Worm (Caenorhabditis elegans): ENCODE measurements around the gene fbxa-24.

fbxa-24 gene

DNA sequence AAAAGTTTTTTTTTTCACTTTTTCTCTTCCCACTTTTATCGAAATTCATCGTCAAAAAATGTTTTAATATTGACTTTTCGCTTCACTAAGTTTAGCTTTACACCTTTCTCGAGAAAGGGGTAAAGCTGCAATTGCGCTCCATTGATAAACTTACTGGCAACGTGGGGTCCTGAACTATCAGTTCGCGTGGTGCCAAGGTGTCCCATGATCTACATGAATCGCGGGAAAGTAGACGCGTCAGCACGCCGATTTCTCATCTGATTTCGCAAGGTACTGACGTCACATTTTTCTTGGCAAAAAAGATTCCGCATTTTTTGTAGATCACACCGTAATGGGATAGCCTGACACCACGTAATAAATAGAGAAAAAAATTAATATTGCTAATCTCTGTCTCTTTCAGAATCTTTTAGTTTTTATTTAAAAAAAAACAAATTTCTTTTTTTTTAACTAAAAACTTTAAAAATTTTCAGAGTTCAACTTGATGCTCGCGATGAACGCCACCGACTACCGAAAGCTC is 4.5 kb upstream of the fbxa-24 start, which contains the start of gene lido-15:
lido-15 (plus strand) TSS at position 467 of the 517 bp plus-strand sequence.
- TF ChIP-seq flt-1 (GFP tag; IDR thresholded peaks at IDR 0.05) (no peak), ets-7 (tag; optimal IDR thresholded peaks at IDR 0.05) (no peak), ama-1 (optimal IDR thresholded peaks at IDR 0.05) (no peak), hmbx-1 (tag; optimal IDR thresholded peaks at IDR 0.05) (no peak), scrt-1 (GFP tag; IDR thresholded peaks at IDR 0.05) (no peak), ceh-36 (tag; optimal IDR thresholded peaks at IDR 0.05) (no peak), aly-1 (tag; optimal IDR thresholded peaks at IDR 0.05) (no peak), tbx-37 (GFP tag; conservative IDR thresholded peaks at IDR 0.05) (no peak), pes-1 (GFP tag; IDR thresholded peaks at IDR 0.05) (no peak), tra-4 (tag; optimal IDR thresholded peaks at IDR 0.05) (no peak), sea-1 (GFP tag; conservative IDR thresholded peaks at IDR 0.05) (no peak), hmg-4 (GFP tag; optimal IDR thresholded peaks at IDR 0.05) (no peak), ceh-13 (GFP tag; optimal IDR thresholded peaks at IDR 0.05) (no peak), hnd-1 (tag; optimal IDR thresholded peaks at IDR 0.05) (no peak), B0310.2 (tag; optimal IDR thresholded peaks at IDR 0.05) (no peak), F13C5.2 (tag; optimal IDR thresholded peaks at IDR 0.05) (no peak), tbx-11 (GFP tag; IDR thresholded peaks at IDR 0.05) (no peak)

DNA sequence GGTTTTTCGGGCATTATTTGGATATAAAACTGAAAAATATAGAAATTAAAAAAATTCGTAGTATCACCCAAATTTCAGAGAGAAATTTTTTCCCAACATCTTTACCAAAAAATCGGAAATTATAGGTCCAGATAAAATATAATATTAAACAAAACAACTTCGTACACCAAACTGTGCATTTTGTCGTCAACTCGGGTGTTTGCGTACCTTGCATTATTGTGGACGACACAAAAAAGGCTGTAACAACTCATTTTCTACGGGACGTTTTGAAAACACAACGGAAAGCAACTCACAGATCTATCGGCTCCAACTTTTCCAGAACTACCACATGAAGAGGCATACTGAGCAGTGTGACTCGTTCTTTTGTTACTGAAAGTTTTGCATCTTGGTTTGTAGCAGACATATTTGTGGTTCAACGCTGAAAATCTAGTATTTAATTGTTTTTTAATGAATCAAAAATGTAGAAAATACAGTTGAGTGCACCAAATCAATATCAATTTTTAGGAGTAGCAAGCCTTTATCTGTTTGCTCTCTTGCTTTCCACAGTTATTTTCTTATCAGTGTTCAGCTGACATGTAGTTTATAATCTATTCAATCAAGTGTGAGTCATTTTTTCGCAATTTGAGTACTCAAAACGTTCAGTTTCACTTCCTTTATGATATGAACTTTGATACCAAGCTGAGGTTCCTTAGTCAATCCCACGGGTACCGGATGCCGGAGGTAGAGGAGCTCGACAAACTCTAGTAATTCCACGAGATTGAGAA is 699 bp upstream of the fbxa-24 start:
- TF ChIP-seq ets-7 (tag; optimal IDR thresholded peaks at IDR 0.05), result no peak
- TF ChIP-seq aly-1 (tag; optimal IDR thresholded peaks at IDR 0.05), result no peak
- no peak for TF ChIP-seq B0310.2 (tag; optimal IDR thresholded peaks at IDR 0.05)
- TF ChIP-seq hnd-1 (tag; optimal IDR thresholded peaks at IDR 0.05), result no peak
- TF ChIP-seq scrt-1 (GFP tag; IDR thresholded peaks at IDR 0.05), result no peak
- TF ChIP-seq sea-1 (GFP tag; conservative IDR thresholded peaks at IDR 0.05), result no peak

DNA sequence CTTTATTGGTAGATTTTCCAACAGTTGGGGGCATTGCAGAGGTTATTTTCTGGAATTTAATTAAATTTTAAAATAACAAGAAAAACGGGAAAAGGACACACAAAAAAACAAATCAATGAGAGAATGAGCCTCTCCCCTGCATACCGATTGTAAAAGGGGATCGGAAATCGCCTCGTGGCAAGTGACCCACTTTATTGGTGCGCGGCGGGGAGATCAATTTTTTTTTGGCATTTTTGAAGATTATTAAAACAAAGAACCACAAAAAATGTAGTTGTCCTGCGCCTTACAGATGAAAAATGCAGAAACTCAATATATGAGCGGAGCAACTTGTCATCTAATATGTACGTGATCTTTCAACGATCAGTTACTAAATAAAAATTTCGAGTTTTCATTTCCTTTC is 4.9 kb downstream of the fbxa-24 start, which contains the start of gene F54D10.7:
F54D10.7 (minus strand) TSS at position 49 of the 400 bp plus-strand sequence.
- TF ChIP-seq ama-1 (optimal IDR thresholded peaks at IDR 0.05) (no peak), sea-1 (GFP tag; conservative IDR thresholded peaks at IDR 0.05) (no peak), tbx-37 (GFP tag; conservative IDR thresholded peaks at IDR 0.05) (no peak), hnd-1 (tag; optimal IDR thresholded peaks at IDR 0.05) (no peak), ceh-36 (tag; optimal IDR thresholded peaks at IDR 0.05) (no peak), scrt-1 (GFP tag; IDR thresholded peaks at IDR 0.05) (no peak), tbx-11 (GFP tag; IDR thresholded peaks at IDR 0.05) (no peak), ets-7 (tag; optimal IDR thresholded peaks at IDR 0.05) (no peak), ceh-13 (GFP tag; optimal IDR thresholded peaks at IDR 0.05) (no peak), B0310.2 (tag; optimal IDR thresholded peaks at IDR 0.05) (no peak), pes-1 (GFP tag; IDR thresholded peaks at IDR 0.05) (no peak), tra-4 (tag; optimal IDR thresholded peaks at IDR 0.05) (no peak), F13C5.2 (tag; optimal IDR thresholded peaks at IDR 0.05) (no peak), hmg-4 (GFP tag; optimal IDR thresholded peaks at IDR 0.05) (no peak)

ce11 chrII:3823855-3824254 is 7.5 kb downstream of the fbxa-24 start, which contains the start of gene skr-15:
TSS of gene skr-15 (plus strand) at chrII:3824155.
- no peak for TF ChIP-seq hnd-1 (tag; optimal IDR thresholded peaks at IDR 0.05)
- no peak for TF ChIP-seq sea-1 (GFP tag; conservative IDR thresholded peaks at IDR 0.05)
- no peak for TF ChIP-seq B0310.2 (tag; optimal IDR thresholded peaks at IDR 0.05)
- no peak for TF ChIP-seq ama-1 (optimal IDR thresholded peaks at IDR 0.05)
- no peak for TF ChIP-seq hmbx-1 (tag; optimal IDR thresholded peaks at IDR 0.05)
- TF ChIP-seq hmg-4 (GFP tag; optimal IDR thresholded peaks at IDR 0.05), result no peak
- TF ChIP-seq tbx-11 (GFP tag; IDR thresholded peaks at IDR 0.05), result no peak
- TF ChIP-seq pes-1 (GFP tag; IDR thresholded peaks at IDR 0.05), result no peak
- TF ChIP-seq scrt-1 (GFP tag; IDR thresholded peaks at IDR 0.05), result no peak
- TF ChIP-seq flt-1 (GFP tag; IDR thresholded peaks at IDR 0.05), result no peak
- TF ChIP-seq tra-4 (tag; optimal IDR thresholded peaks at IDR 0.05), result no peak
- no peak for TF ChIP-seq F13C5.2 (tag; optimal IDR thresholded peaks at IDR 0.05)
- no peak for TF ChIP-seq ceh-36 (tag; optimal IDR thresholded peaks at IDR 0.05)
- no peak for TF ChIP-seq ets-7 (tag; optimal IDR thresholded peaks at IDR 0.05)
- no peak for TF ChIP-seq tbx-37 (GFP tag; conservative IDR thresholded peaks at IDR 0.05)
- no peak for TF ChIP-seq aly-1 (tag; optimal IDR thresholded peaks at IDR 0.05)
- no peak for TF ChIP-seq ceh-13 (GFP tag; optimal IDR thresholded peaks at IDR 0.05)

DNA sequence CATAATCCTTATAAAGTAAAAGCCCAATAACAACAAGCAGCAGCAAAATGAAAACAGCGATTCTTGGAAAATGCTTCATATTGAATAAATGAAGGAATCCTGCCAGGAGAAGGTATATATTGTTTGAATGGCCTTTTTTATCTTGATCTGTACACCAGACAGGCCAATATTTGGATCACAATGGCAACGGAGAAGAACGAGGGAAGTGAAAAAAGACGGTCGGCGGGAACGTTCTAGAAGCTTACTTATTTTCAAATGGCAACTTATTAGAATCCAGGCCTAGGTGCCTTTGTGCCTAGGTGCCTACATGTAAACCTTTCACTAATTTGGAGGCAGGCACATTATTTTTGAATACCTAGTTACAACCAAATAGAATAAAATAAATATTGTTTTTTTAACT is 11.5 kb downstream of the fbxa-24 start, which contains the start of gene F54D10.8:
F54D10.8 (minus strand) TSS at position 101 of the 400 bp plus-strand sequence.
- TF ChIP-seq ceh-36 (tag; optimal IDR thresholded peaks at IDR 0.05), result no peak
- no peak for TF ChIP-seq B0310.2 (tag; optimal IDR thresholded peaks at IDR 0.05)
- no peak for TF ChIP-seq tbx-37 (GFP tag; conservative IDR thresholded peaks at IDR 0.05)
- TF ChIP-seq ama-1 (optimal IDR thresholded peaks at IDR 0.05), result no peak
- no peak for TF ChIP-seq ceh-13 (GFP tag; optimal IDR thresholded peaks at IDR 0.05)
- TF ChIP-seq aly-1 (tag; optimal IDR thresholded peaks at IDR 0.05), result no peak
- no peak for TF ChIP-seq ets-7 (tag; optimal IDR thresholded peaks at IDR 0.05)
- TF ChIP-seq tra-4 (tag; optimal IDR thresholded peaks at IDR 0.05), result no peak
- no peak for TF ChIP-seq hnd-1 (tag; optimal IDR thresholded peaks at IDR 0.05)
- TF ChIP-seq tbx-11 (GFP tag; IDR thresholded peaks at IDR 0.05), result no peak
- TF ChIP-seq flt-1 (GFP tag; IDR thresholded peaks at IDR 0.05), result no peak
- TF ChIP-seq F13C5.2 (tag; optimal IDR thresholded peaks at IDR 0.05), result no peak
- no peak for TF ChIP-seq hmbx-1 (tag; optimal IDR thresholded peaks at IDR 0.05)

- TF ChIP-seq scrt-1 (GFP tag; IDR thresholded peaks at IDR 0.05) (no peak), ceh-13 (GFP tag; optimal IDR thresholded peaks at IDR 0.05) (no peak), F13C5.2 (tag; optimal IDR thresholded peaks at IDR 0.05) (no peak), flt-1 (GFP tag; IDR thresholded peaks at IDR 0.05) (no peak), ets-7 (tag; optimal IDR thresholded peaks at IDR 0.05) (no peak), tbx-11 (GFP tag; IDR thresholded peaks at IDR 0.05) (no peak), hmg-4 (GFP tag; optimal IDR thresholded peaks at IDR 0.05) (no peak), hnd-1 (tag; optimal IDR thresholded peaks at IDR 0.05) (no peak), pes-1 (GFP tag; IDR thresholded peaks at IDR 0.05) (no peak), sea-1 (GFP tag; conservative IDR thresholded peaks at IDR 0.05) (no peak), ceh-36 (tag; optimal IDR thresholded peaks at IDR 0.05) (no peak), hmbx-1 (tag; optimal IDR thresholded peaks at IDR 0.05) (no peak), tbx-37 (GFP tag; conservative IDR thresholded peaks at IDR 0.05) (no peak), ama-1 (optimal IDR thresholded peaks at IDR 0.05) (no peak), aly-1 (tag; optimal IDR thresholded peaks at IDR 0.05) (no peak), tra-4 (tag; optimal IDR thresholded peaks at IDR 0.05) (no peak), B0310.2 (tag; optimal IDR thresholded peaks at IDR 0.05) (no peak)
Measured at ce11 chrII:3829623-3830022, 13.3 kb downstream of the fbxa-24 start.

All from whole organism, early embryonic.